Worm (Caenorhabditis elegans) whole organism, mixed stage, embryonic: ENCODE measurements around the gene ttr-42.

Experiments used
- elt-3 ChIP-seq: fragments of 150-350 bp; optimal IDR thresholded peaks from 2 replicates; lab custom pipeline; 2014; ENCODE audit warnings: missing biosample characterization, missing genetic modification characterization
- nhr-12 ChIP-seq: fragments of 150-350 bp; optimal IDR thresholded peaks from 2 replicates; lab custom pipeline; 2014; ENCODE audit warnings: missing biosample characterization, missing genetic modification characterization
- pha-4 ChIP-seq: fragments of 150-350 bp; optimal IDR thresholded peaks from 2 replicates; lab custom pipeline; 2018; ENCODE audit warnings: missing biosample characterization, missing genetic modification reagents, missing genetic modification characterization
- sem-2 ChIP-seq: fragments of 200-800 bp; sonication (Bioruptor generic); optimal IDR thresholded peaks from 2 replicates; lab custom pipeline; 2018; ENCODE audit warnings: mild to moderate bottlenecking, missing genetic modification characterization, missing compliant biosample characterization
- unc-120 ChIP-seq: sonication (generic microtip); optimal IDR thresholded peaks from 2 replicates; lab custom pipeline; 2017; ENCODE audit warnings: missing genetic modification characterization, missing compliant biosample characterization; ENCODE audit not compliant: poor library complexity, severe bottlenecking
- unc-39 ChIP-seq: fragments of 150-350 bp; optimal IDR thresholded peaks from 2 replicates; lab custom pipeline; 2014; ENCODE audit warnings: missing biosample characterization, missing genetic modification characterization
- unc-62 ChIP-seq: fragments of 150-350 bp; optimal IDR thresholded peaks from 2 replicates; lab custom pipeline; 2014; ENCODE audit warnings: missing biosample characterization, missing genetic modification reagents, missing genetic modification characterization

ce11 chrX:2595027-2595756 is 17.6 kb downstream of the ttr-42 start:
- TF ChIP-seq unc-120 (tag; lab: Kevin White, UChicago) (peak; percentile 8), elt-3 (tag; lab: Kevin White, UChicago) (no peak), unc-62 (peak; percentile 57), nhr-12 (tag; lab: Kevin White, UChicago) (no peak), pha-4 (no peak), unc-39 (no peak), sem-2 (no peak)
